Fruit fly (Drosophila melanogaster) whole organism, adult: ENCODE results near the gene cno.

ENCODE experiments used
- CG12768 ChIP-seq: fragments of 200-800 bp; sonication (Bioruptor generic); optimal IDR thresholded peaks from 2 replicates; lab custom pipeline; 2017; ENCODE audit warnings: missing biosample characterization, missing genetic modification characterization, mild to moderate bottlenecking, moderate library complexity, missing genetic modification reagents
- CG1620 ChIP-seq: fragments of 200-800 bp; sonication (Bioruptor generic); optimal IDR thresholded peaks from 2 replicates; lab custom pipeline; 2016; ENCODE audit warnings: missing biosample characterization, missing genetic modification characterization
- CG33017 ChIP-seq: fragments of 200-800 bp; sonication (Bioruptor generic); optimal IDR thresholded peaks from 2 replicates; lab custom pipeline; 2018; ENCODE audit warnings: missing biosample characterization, mild to moderate bottlenecking, missing genetic modification characterization, moderate library complexity
- CG5204 ChIP-seq: fragments of 200-800 bp; sonication (Bioruptor generic); optimal IDR thresholded peaks from 2 replicates; lab custom pipeline; 2016; ENCODE audit warnings: missing biosample characterization, missing genetic modification characterization
- Clk ChIP-seq: fragments of 200-800 bp; sonication (Bioruptor generic); optimal IDR thresholded peaks from 2 replicates; lab custom pipeline; 2017; ENCODE audit warnings: missing biosample characterization, missing genetic modification characterization
- Crg-1 ChIP-seq: fragments of 200-800 bp; sonication (Bioruptor generic); optimal IDR thresholded peaks from 2 replicates; lab custom pipeline; 2016; ENCODE audit warnings: missing biosample characterization, missing genetic modification characterization
- Hr96 ChIP-seq: fragments of 200-800 bp; sonication (Bioruptor generic); optimal IDR thresholded peaks from 2 replicates; lab custom pipeline; 2016; ENCODE audit warnings: missing biosample characterization, missing genetic modification characterization
- Mnt ChIP-seq: fragments of 200-800 bp; sonication (Bioruptor generic); optimal IDR thresholded peaks from 2 replicates; lab custom pipeline; 2016; ENCODE audit warnings: missing biosample characterization, mild to moderate bottlenecking, missing genetic modification characterization
- bab1 ChIP-seq: fragments of 200-800 bp; sonication (Bioruptor generic); optimal IDR thresholded peaks from 3 replicates; lab custom pipeline; 2019; ENCODE audit warnings: missing biosample characterization, mild to moderate bottlenecking, missing genetic modification characterization, moderate library complexity
- kay ChIP-seq: fragments of 200-800 bp; sonication (Bioruptor generic); peaks from one replicate; lab custom pipeline; 2016; ENCODE audit warnings: missing biosample characterization, missing genetic modification characterization, borderline replicate concordance
- pad ChIP-seq: fragments of 200-800 bp; sonication (Bioruptor generic); optimal IDR thresholded peaks from 3 replicates; lab custom pipeline; 2017; ENCODE audit warnings: missing biosample characterization, missing genetic modification characterization, mild to moderate bottlenecking, moderate library complexity, missing genetic modification reagents

- TF ChIP-seq Hr96 = peak; percentile 66
- TF ChIP-seq kay = peak; percentile 83
- TF ChIP-seq Crg-1 (GFP tag; lab: Kevin White, UChicago) = no peak
- peak; percentile 27 for TF ChIP-seq CG12768 (GFP tag; lab: Kevin White, UChicago)
- TF ChIP-seq Clk = no peak
- TF ChIP-seq Mnt (GFP tag; lab: Kevin White, UChicago) = peak; percentile 52
- no peak for TF ChIP-seq CG5204 (GFP tag; lab: Kevin White, UChicago)
- TF ChIP-seq bab1 (GFP tag; lab: Kevin White, UChicago) = peak; percentile 23
- TF ChIP-seq CG1620 (GFP tag; lab: Kevin White, UChicago) = peak; percentile 29
- TF ChIP-seq CG33017 = peak; percentile 22
- peak; percentile 95 for TF ChIP-seq pad (GFP tag; lab: Kevin White, UChicago)
These were observed 47.2 kb upstream of the cno start for dm6 chr3R:5264251-5265098.
